Fruit fly (Drosophila melanogaster) whole organism, embryonic: Measurements from ENCODE around the gene CG13272.

Experiments
- Ada2b ChIP-seq: fragments of 200-800 bp; sonication (Bioruptor generic); IDR thresholded peaks from 2 replicates; pipeline ENCODE4 v1.3.6; 2022; ENCODE audit warnings: missing biosample characterization, missing genetic modification characterization
- B-H1 ChIP-seq: fragments of 200-800 bp; sonication (Bioruptor generic); IDR thresholded peaks from 3 replicates; pipeline ENCODE4 v1.3.6; 2022; ENCODE audit warnings: missing biosample characterization, missing genetic modification characterization
- CG11398 ChIP-seq: fragments of 200-800 bp; sonication (Bioruptor generic); optimal IDR thresholded peaks from 2 replicates; lab custom pipeline; 2016; ENCODE audit warnings: missing biosample characterization, missing genetic modification characterization
- CG12299 ChIP-seq: fragments of 200-800 bp; sonication (Bioruptor generic); optimal IDR thresholded peaks from 2 replicates; lab custom pipeline; 2018; ENCODE audit warnings: missing biosample characterization, mild to moderate bottlenecking, missing genetic modification characterization
- CG1233 ChIP-seq: fragments of 200-800 bp; sonication (Bioruptor generic); optimal IDR thresholded peaks from 4 replicates; lab custom pipeline; 2018; ENCODE audit warnings: missing biosample characterization, mild to moderate bottlenecking, missing genetic modification characterization
- CG13894 ChIP-seq: fragments of 200-800 bp; sonication (Bioruptor generic); optimal IDR thresholded peaks from 3 replicates; lab custom pipeline; 2018; ENCODE audit warnings: missing biosample characterization, mild to moderate bottlenecking, missing genetic modification characterization, moderate library complexity
- CG14014 ChIP-seq: fragments of 200-800 bp; sonication (Bioruptor generic); IDR thresholded peaks from 2 replicates; pipeline ENCODE4 v1.3.6; 2022; ENCODE audit warnings: missing biosample characterization, missing genetic modification characterization
- CG14050 ChIP-seq: fragments of 200-800 bp; sonication (Bioruptor generic); IDR thresholded peaks from 3 replicates; pipeline ENCODE4 v1.3.6; 2022; ENCODE audit warnings: missing biosample characterization, missing genetic modification characterization
- CG15479 ChIP-seq: fragments of 200-800 bp; sonication (Bioruptor generic); optimal IDR thresholded peaks from 3 replicates; lab custom pipeline; 2019; ENCODE audit warnings: missing biosample characterization, mild to moderate bottlenecking, missing genetic modification characterization, moderate library complexity
- CG15601 ChIP-seq: fragments of 200-800 bp; sonication (Bioruptor generic); optimal IDR thresholded peaks from 3 replicates; lab custom pipeline; 2019; ENCODE audit warnings: missing biosample characterization, mild to moderate bottlenecking, missing genetic modification characterization, moderate library complexity
- CG17612 ChIP-seq: fragments of 200-800 bp; sonication (Bioruptor generic); IDR thresholded peaks from 2 replicates; pipeline ENCODE4 v1.3.6; 2022; ENCODE audit warnings: missing biosample characterization, missing genetic modification characterization
- CG30403 ChIP-seq: fragments of 200-800 bp; sonication (Bioruptor generic); optimal IDR thresholded peaks from 3 replicates; lab custom pipeline; 2016; ENCODE audit warnings: missing biosample characterization, missing genetic modification characterization
- CG3065 ChIP-seq: fragments of 200-800 bp; sonication (Bioruptor generic); optimal IDR thresholded peaks from 2 replicates; lab custom pipeline; 2016; ENCODE audit warnings: missing biosample characterization, missing genetic modification characterization
- CG31365 ChIP-seq: fragments of 200-800 bp; sonication (Bioruptor generic); optimal IDR thresholded peaks from 2 replicates; lab custom pipeline; 2018; ENCODE audit warnings: missing biosample characterization, mild to moderate bottlenecking, missing genetic modification characterization
- CG7556 ChIP-seq: fragments of 200-800 bp; sonication (Bioruptor generic); optimal IDR thresholded peaks from 2 replicates; lab custom pipeline; 2017; ENCODE audit warnings: missing biosample characterization, mild to moderate bottlenecking, missing genetic modification characterization
- CG7786 ChIP-seq: fragments of 200-800 bp; sonication (Bioruptor generic); optimal IDR thresholded peaks from 2 replicates; lab custom pipeline; 2016; ENCODE audit warnings: missing biosample characterization, missing genetic modification characterization
- CG9876 ChIP-seq: fragments of 200-800 bp; sonication (Bioruptor generic); optimal IDR thresholded peaks from 2 replicates; lab custom pipeline; 2016; ENCODE audit warnings: missing biosample characterization, missing genetic modification characterization
- CG9932 ChIP-seq: fragments of 200-800 bp; sonication (Bioruptor generic); IDR thresholded peaks from 2 replicates; pipeline ENCODE4 v1.3.6; 2022; ENCODE audit warnings: missing biosample characterization, missing genetic modification characterization
- Camta ChIP-seq: fragments of 200-800 bp; sonication (Bioruptor generic); optimal IDR thresholded peaks from 2 replicates; lab custom pipeline; 2016; ENCODE audit warnings: missing biosample characterization, missing genetic modification characterization
- D ChIP-seq, 2 experiments: fragments of 200-800 bp in 1 of 2; fragments of >200 bp in 1 of 2; sonication (Bioruptor generic) in 1 of 2; optimal IDR thresholded peaks; 2 replicates in 1 of 2; 3 replicates in 1 of 2; lab custom pipeline; 2017; ENCODE audit warnings: mild to moderate bottlenecking in 1 of 2, missing biosample characterization in 1 of 2, missing genetic modification characterization in 1 of 2, missing genetic modification reagents in 1 of 2
- Dll ChIP-seq: fragments of 200-800 bp; sonication (Bioruptor generic); IDR thresholded peaks from 4 replicates; pipeline ENCODE4 v1.3.6; 2022; ENCODE audit warnings: missing biosample characterization, missing genetic modification characterization; ENCODE audit not compliant: partially characterized antibody
- Doc3 ChIP-seq: fragments of 200-800 bp; sonication (Bioruptor generic); IDR thresholded peaks from 3 replicates; pipeline ENCODE4 v1.3.6; 2022; ENCODE audit warnings: missing biosample characterization, missing genetic modification characterization; ENCODE audit not compliant: partially characterized antibody
- Ets65A ChIP-seq: fragments of 200-800 bp; sonication (Bioruptor generic); peaks from one replicate; lab custom pipeline; 2016; ENCODE audit warnings: missing biosample characterization, missing genetic modification characterization
- H15 ChIP-seq: fragments of 200-800 bp; sonication (Bioruptor generic); IDR thresholded peaks from 3 replicates; pipeline ENCODE4 v1.3.6; 2022; ENCODE audit warnings: missing biosample characterization, missing genetic modification characterization
- HLH3B ChIP-seq: fragments of 200-800 bp; sonication (Bioruptor generic); IDR thresholded peaks from 2 replicates; pipeline ENCODE4 v1.3.6; 2022; ENCODE audit warnings: missing biosample characterization, missing genetic modification characterization
- Hr51 ChIP-seq, 2 experiments: fragments of 200-800 bp; sonication (Bioruptor generic); optimal IDR thresholded peaks; 2 replicates in 1 of 2; 3 replicates in 1 of 2; lab custom pipeline; 2016 to 2018; ENCODE audit warnings: missing biosample characterization in 2 of 2, missing genetic modification characterization in 2 of 2, mild to moderate bottlenecking in 1 of 2, moderate library complexity in 1 of 2
- Mad ChIP-seq: fragments of 200-800 bp; sonication (Bioruptor generic); optimal IDR thresholded peaks from 2 replicates; lab custom pipeline; 2016; ENCODE audit warnings: missing biosample characterization, missing genetic modification characterization
- Nf-YC ChIP-seq: fragments of 200-800 bp; optimal IDR thresholded peaks from 3 replicates; lab custom pipeline; 2019; ENCODE audit warnings: missing biosample characterization, mild to moderate bottlenecking, missing genetic modification characterization, moderate library complexity
- Opbp ChIP-seq: fragments of 200-800 bp; sonication (Bioruptor generic); IDR thresholded peaks from 3 replicates; pipeline ENCODE4 v1.3.6; 2022; ENCODE audit warnings: missing biosample characterization, missing genetic modification characterization; ENCODE audit not compliant: partially characterized antibody
- Rfx ChIP-seq: fragments of 200-800 bp; sonication (Bioruptor generic); IDR thresholded peaks from 2 replicates; pipeline ENCODE4 v1.3.6; 2022; ENCODE audit warnings: missing biosample characterization, missing genetic modification characterization
- Six4 ChIP-seq: fragments of 200-800 bp; sonication (Bioruptor generic); optimal IDR thresholded peaks from 2 replicates; lab custom pipeline; 2016; ENCODE audit warnings: missing biosample characterization, missing genetic modification characterization
- Xbp1 ChIP-seq: fragments of 200-800 bp; sonication (Bioruptor generic); optimal IDR thresholded peaks from 3 replicates; lab custom pipeline; 2016; ENCODE audit warnings: missing biosample characterization, mild to moderate bottlenecking, missing genetic modification characterization
- ato ChIP-seq: fragments of 200-800 bp; sonication (Bioruptor generic); IDR thresholded peaks from 2 replicates; pipeline ENCODE4 v1.3.6; 2022; ENCODE audit warnings: missing biosample characterization, missing genetic modification characterization; ENCODE audit not compliant: partially characterized antibody
- bowl ChIP-seq: fragments of 200-800 bp; sonication (Bioruptor generic); IDR thresholded peaks from 2 replicates; pipeline ENCODE4 v1.3.6; 2022; ENCODE audit warnings: missing biosample characterization, missing genetic modification characterization
- btn ChIP-seq: fragments of 200-800 bp; sonication (Bioruptor generic); optimal IDR thresholded peaks from 2 replicates; lab custom pipeline; 2016; ENCODE audit warnings: missing biosample characterization, missing genetic modification characterization
- chn ChIP-seq: fragments of 200-800 bp; sonication (Bioruptor generic); optimal IDR thresholded peaks from 2 replicates; lab custom pipeline; 2016; ENCODE audit warnings: missing biosample characterization, missing genetic modification characterization
- ci ChIP-seq: fragments of 200-800 bp; sonication (Bioruptor generic); IDR thresholded peaks from 3 replicates; pipeline ENCODE4 v1.3.6; 2022; ENCODE audit warnings: missing biosample characterization, missing genetic modification characterization
- crol ChIP-seq: fragments of 200-800 bp; sonication (Bioruptor generic); IDR thresholded peaks from 2 replicates; pipeline ENCODE4 v1.3.6; 2022; ENCODE audit warnings: missing biosample characterization, missing genetic modification characterization
- en ChIP-seq: fragments of 200-800 bp; sonication (Bioruptor generic); optimal IDR thresholded peaks from 2 replicates; lab custom pipeline; 2016; ENCODE audit warnings: missing biosample characterization, missing genetic modification characterization
- esg ChIP-seq: fragments of 200-800 bp; sonication (Bioruptor generic); conservative IDR thresholded peaks from 2 replicates; pipeline ENCODE4 v1.3.6; 2022; ENCODE audit warnings: missing biosample characterization, missing genetic modification characterization
- jing ChIP-seq: fragments of 200-800 bp; sonication (Bioruptor generic); optimal IDR thresholded peaks from 2 replicates; lab custom pipeline; 2018; ENCODE audit warnings: missing biosample characterization, mild to moderate bottlenecking, missing genetic modification characterization
- nau ChIP-seq: fragments of 200-800 bp; sonication (Bioruptor generic); optimal IDR thresholded peaks from 3 replicates; lab custom pipeline; 2017; ENCODE audit warnings: missing biosample characterization, mild to moderate bottlenecking, missing genetic modification characterization, missing genetic modification reagents
- org-1 ChIP-seq: fragments of 200-800 bp; sonication (Bioruptor generic); optimal IDR thresholded peaks from 2 replicates; lab custom pipeline; 2017; ENCODE audit warnings: missing biosample characterization, missing genetic modification characterization
- peb ChIP-seq: fragments of 200-800 bp; sonication (Bioruptor generic); IDR thresholded peaks from 2 replicates; pipeline ENCODE4 v1.3.6; 2022; ENCODE audit warnings: missing biosample characterization, missing genetic modification characterization
- salm ChIP-seq: fragments of 200-800 bp; sonication (Bioruptor generic); optimal IDR thresholded peaks from 2 replicates; lab custom pipeline; 2018; ENCODE audit warnings: missing biosample characterization, mild to moderate bottlenecking, missing genetic modification characterization
- sens ChIP-seq: fragments of 200-800 bp; sonication (Bioruptor generic); peaks from one replicate; lab custom pipeline; 2016; ENCODE audit warnings: missing biosample characterization, missing genetic modification characterization
- sens-2 ChIP-seq: fragments of 200-800 bp; sonication (Bioruptor generic); IDR thresholded peaks from 2 replicates; pipeline ENCODE4 v1.3.6; 2022; ENCODE audit warnings: missing biosample characterization, missing genetic modification characterization
- sqz ChIP-seq: fragments of 200-800 bp; sonication (Bioruptor generic); optimal IDR thresholded peaks from 3 replicates; lab custom pipeline; 2018; ENCODE audit warnings: missing biosample characterization, mild to moderate bottlenecking, missing genetic modification characterization
- trem ChIP-seq: fragments of 200-800 bp; optimal IDR thresholded peaks from 3 replicates; lab custom pipeline; 2019; ENCODE audit warnings: missing biosample characterization, mild to moderate bottlenecking, missing genetic modification characterization, moderate library complexity
- trh ChIP-seq: fragments of 200-800 bp; sonication (Bioruptor generic); optimal IDR thresholded peaks from 2 replicates; lab custom pipeline; 2016; ENCODE audit warnings: missing biosample characterization, missing genetic modification characterization
- zen2 ChIP-seq: fragments of 200-800 bp; sonication (Bioruptor generic); IDR thresholded peaks from 3 replicates; pipeline ENCODE4 v1.3.6; 2022; ENCODE audit warnings: missing biosample characterization, missing genetic modification characterization; ENCODE audit not compliant: partially characterized antibody

Gene CG13272

DNA sequence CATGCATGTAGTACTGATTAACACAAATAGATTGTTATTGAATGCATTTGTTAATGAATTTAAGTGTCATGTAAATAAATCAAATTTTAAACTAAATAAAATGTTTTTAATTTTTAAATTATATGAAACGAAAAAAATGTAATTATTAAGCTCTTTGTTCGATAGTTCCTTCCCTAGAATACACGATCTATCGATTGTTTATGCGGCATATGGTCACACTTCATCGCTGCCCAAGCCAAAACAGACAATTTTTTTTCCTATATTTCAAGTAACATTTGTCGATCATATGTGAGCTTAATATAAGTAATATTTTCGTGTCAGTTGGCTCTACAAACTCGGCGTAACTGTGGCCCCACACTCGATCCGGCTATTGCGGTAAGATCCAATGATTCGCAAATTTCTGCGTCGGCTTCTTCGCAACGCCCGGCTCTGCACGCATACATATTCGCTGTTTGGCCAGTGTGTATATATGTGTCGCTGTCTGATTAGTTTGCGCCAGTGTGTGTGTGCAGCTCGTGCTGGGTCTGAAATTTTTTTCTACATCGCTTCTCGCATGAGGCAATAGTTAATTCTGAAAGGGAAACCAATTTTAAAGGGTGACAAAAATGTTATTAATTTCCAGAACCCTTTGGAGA, 22.3 kb downstream of the CG13272 start, which contains the start of gene AspRS-m (continued):
- TF ChIP-seq D (optimal IDR thresholded peaks at IDR 0.05; lab: Kevin White, UChicago): no peak
- no peak for TF ChIP-seq D (GFP tag; optimal IDR thresholded peaks at IDR 0.05; lab: Kevin White, UChicago)
- peak; percentile 46 for TF ChIP-seq CG30403 (GFP tag; lab: Kevin White, UChicago)
- no peak for TF ChIP-seq Camta
- TF ChIP-seq CG7786 (GFP tag; lab: Kevin White, UChicago): no peak
- no peak for TF ChIP-seq sens-2 (GFP tag; lab: Robert Waterston, UW)
- TF ChIP-seq B-H1 (GFP tag; lab: Robert Waterston, UW): no peak
- no peak for TF ChIP-seq CG14050 (GFP tag; lab: Robert Waterston, UW)
- TF ChIP-seq trh (GFP tag; lab: Kevin White, UChicago): no peak
- no peak for TF ChIP-seq CG31365 (tag; lab: Kevin White, UChicago)
- TF ChIP-seq CG15479: peak; percentile 16
- no peak for TF ChIP-seq salm (tag; lab: Kevin White, UChicago)
- TF ChIP-seq nau (GFP tag; lab: Kevin White, UChicago): no peak
- no peak for TF ChIP-seq CG3065 (GFP tag; lab: Kevin White, UChicago)
- TF ChIP-seq jing (GFP tag; lab: Kevin White, UChicago): no peak
- TF ChIP-seq crol (GFP tag; lab: Robert Waterston, UW): no peak
- no peak for TF ChIP-seq sens (GFP tag; lab: Kevin White, UChicago)
- TF ChIP-seq Xbp1 (GFP tag; lab: Kevin White, UChicago): no peak
- TF ChIP-seq en (GFP tag; lab: Kevin White, UChicago): no peak
- peak; percentile 81 for TF ChIP-seq CG9932 (GFP tag; lab: Robert Waterston, UW)
- TF ChIP-seq Mad (GFP tag; lab: Kevin White, UChicago): no peak
- no peak for TF ChIP-seq CG14014
- no peak for TF ChIP-seq esg (GFP tag; lab: Robert Waterston, UW)
- TF ChIP-seq bowl (GFP tag; lab: Robert Waterston, UW): no peak
- TF ChIP-seq Rfx (GFP tag; lab: Robert Waterston, UW): peak; percentile 58; the same call in 1 of the 2 replicates
- TF ChIP-seq CG17612: no peak
- TF ChIP-seq peb (GFP tag; lab: Robert Waterston, UW): no peak
- no peak for TF ChIP-seq CG11398 (GFP tag; lab: Kevin White, UChicago)
- no peak for TF ChIP-seq chn (GFP tag; lab: Kevin White, UChicago)
- peak; percentile 73 for TF ChIP-seq ato
- no peak for TF ChIP-seq HLH3B (GFP tag; lab: Robert Waterston, UW)
- no peak for TF ChIP-seq CG13894 (tag; lab: Kevin White, UChicago)
- no peak for TF ChIP-seq CG9876
- TF ChIP-seq H15 (GFP tag; lab: Robert Waterston, UW): no peak
- TF ChIP-seq sqz (GFP tag; lab: Kevin White, UChicago): no peak
- TF ChIP-seq CG12299 (tag; lab: Kevin White, UChicago): no peak
- TF ChIP-seq Ada2b (GFP tag; lab: Robert Waterston, UW): no peak
- TF ChIP-seq Nf-YC (tag; lab: Kevin White, UChicago): no peak
- peak; percentile 89 for TF ChIP-seq Dll (GFP tag; lab: Robert Waterston, UW)
- no peak for TF ChIP-seq ci (GFP tag; lab: Robert Waterston, UW)
- TF ChIP-seq Hr51 (GFP tag; optimal IDR thresholded peaks at IDR 0.05; lab: Kevin White, UChicago): no peak
- no peak for TF ChIP-seq CG7556
- no peak for TF ChIP-seq Six4 (GFP tag; lab: Kevin White, UChicago)
- TF ChIP-seq btn (GFP tag; lab: Kevin White, UChicago): no peak
- TF ChIP-seq Ets65A: no peak
- TF ChIP-seq zen2: peak; percentile 27; the same call in 1 of the 3 replicates
- TF ChIP-seq org-1 (GFP tag; lab: Kevin White, UChicago): no peak
- peak; percentile 35 for TF ChIP-seq trem (tag; lab: Kevin White, UChicago)
- TF ChIP-seq CG15601: no peak
- no peak for TF ChIP-seq CG1233 (GFP tag; lab: Kevin White, UChicago)
- peak; percentile 79 for TF ChIP-seq Doc3
- TF ChIP-seq Opbp: peak; percentile 88; the same call in 2 of the 3 replicates
